Worm (Caenorhabditis elegans) whole organism, L1 larva: ENCODE measurements around the gene dop-5.

Source experiments
- C04F5.9 ChIP-seq: sonication (generic microtip); optimal IDR thresholded peaks from 2 replicates; lab custom pipeline; 2016; ENCODE audit warnings: missing genetic modification characterization, missing compliant biosample characterization
- egl-27 ChIP-seq, 2 experiments: fragments of 150-350 bp in 1 of 2; sonication (generic microtip); optimal IDR thresholded peaks; 3 replicates each; lab custom pipeline; 2017 to 2018; ENCODE audit warnings: missing biosample characterization in 2 of 2, missing genetic modification characterization in 2 of 2, missing genetic modification reagents in 2 of 2
- fos-1 ChIP-seq: fragments of 150-350 bp; optimal IDR thresholded peaks from 2 replicates; lab custom pipeline; 2014; ENCODE audit warnings: missing biosample characterization, missing genetic modification characterization
- nhr-90 ChIP-seq: sonication (generic microtip); optimal IDR thresholded peaks from 2 replicates; lab custom pipeline; 2016; ENCODE audit warnings: mild to moderate bottlenecking, missing genetic modification characterization, missing compliant biosample characterization; ENCODE audit not compliant: poor library complexity
- rnt-1 ChIP-seq: sonication (generic microtip); optimal IDR thresholded peaks from 2 replicates; lab custom pipeline; 2016; ENCODE audit warnings: mild to moderate bottlenecking, missing genetic modification characterization, moderate library complexity, missing compliant biosample characterization

ce11 chrV:11320860-11321259, 45.2 kb downstream of the dop-5 start:
- TF ChIP-seq rnt-1 (tag; lab: Kevin White, UChicago) (no peak), egl-27 (tag; optimal IDR thresholded peaks at IDR 0.05; lab: Kevin White, UChicago) (no peak), nhr-90 (no peak), C04F5.9 (tag; lab: Kevin White, UChicago) (no peak), fos-1 (tag; lab: Kevin White, UChicago) (no peak)
